Fruit fly (Drosophila melanogaster) Kc167 (cell line): ENCODE measurements around the gene CG46511.
"Not testable (repeated sequence)": the region's sequence is repeated elsewhere in the genome, so short reads cannot be mapped to it uniquely, and the experiment has no call there.

Source experiments
- Myc ChIP-seq: fragments of >200 bp; optimal IDR thresholded peaks from 2 replicates; lab custom pipeline; 2017; ENCODE audit warnings: missing external identifiers
- Sin3A ChIP-seq: fragments of >200 bp; optimal IDR thresholded peaks from 2 replicates; lab custom pipeline; 2018; ENCODE audit warnings: missing external identifiers
- h ChIP-seq: fragments of >200 bp; optimal IDR thresholded peaks from 3 replicates; lab custom pipeline; 2018; ENCODE audit warnings: missing external identifiers
- insv ChIP-seq: fragments of >200 bp; optimal IDR thresholded peaks from 3 replicates; lab custom pipeline; 2018; ENCODE audit warnings: missing external identifiers
- psq ChIP-seq: fragments of >200 bp; optimal IDR thresholded peaks from 2 replicates; lab custom pipeline; 2017; ENCODE audit warnings: missing external identifiers
- ttk ChIP-seq: sonication (Bioruptor generic); optimal IDR thresholded peaks from 2 replicates; lab custom pipeline; 2017; ENCODE audit warnings: missing external identifiers

Gene CG46511

dm6 chrX:22182193-22182592 is at the start of gene CG46511:
Gene CG46511 (plus strand): TSS chrX:22182493.
- TF ChIP-seq psq; ttk (lab: Kevin White, UChicago); insv (lab: Kevin White, UChicago): not testable (repeated sequence)

dm6 chrX:22142758-22143157 is 39.5 kb upstream of the CG46511 start, which contains the start of gene CG40813:
Gene CG40813 (plus strand): TSS chrX:22143058.
- not testable (repeated sequence) for TF ChIP-seq psq; insv (lab: Kevin White, UChicago); h

dm6 chrX:22147489-22147888 is 34.8 kb upstream of the CG46511 start, which contains the start of gene CG46504:
Gene CG46504 (plus strand): TSS chrX:22147789.
- TF ChIP-seq Myc (lab: Kevin White, UChicago); insv (lab: Kevin White, UChicago); psq: not testable (repeated sequence)

- not testable (repeated sequence) for TF ChIP-seq h; psq; Myc (lab: Kevin White, UChicago)
These were observed 29.8 kb upstream of the CG46511 start, which contains the start of gene CG46505 for dm6 chrX:22152542-22152941. Gene CG46505 (plus strand): TSS chrX:22152842.

dm6 chrX:22157587-22157986 is 24.7 kb upstream of the CG46511 start, which contains the start of gene CG46506:
Gene CG46506 (plus strand): TSS chrX:22157887.
- not testable (repeated sequence) for TF ChIP-seq psq; h; Myc (lab: Kevin White, UChicago)

dm6 chrX:22162623-22163022 is 19.7 kb upstream of the CG46511 start, which contains the start of gene CG46507:
Gene CG46507 (plus strand): TSS chrX:22162923.
- TF ChIP-seq ttk, insv, Myc (lab: Kevin White, UChicago): not testable (repeated sequence)

DNA sequence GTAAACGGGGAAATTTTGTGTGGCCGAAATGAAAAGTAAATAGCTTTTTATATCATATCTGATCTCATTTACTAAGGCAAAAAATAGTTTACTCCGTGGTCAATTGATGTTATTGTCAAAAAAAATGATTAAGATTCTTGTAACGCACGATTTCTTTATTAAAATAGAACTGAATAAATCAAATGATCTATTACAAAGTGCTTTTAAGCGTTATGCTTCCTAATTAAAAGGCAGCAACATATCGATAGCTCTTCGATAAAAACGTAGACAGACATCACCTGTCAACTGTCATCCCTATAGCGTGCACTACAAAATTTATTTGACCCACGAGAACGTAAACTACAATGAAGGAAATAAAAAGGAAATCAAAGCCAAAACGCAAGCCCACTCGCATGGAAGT is 14.9 kb upstream of the CG46511 start, which contains the start of gene CG46508:
Gene CG46508, plus strand, starts transcription at position 301 of the 400 bp plus-strand sequence.
- TF ChIP-seq insv, Sin3A, ttk (lab: Kevin White, UChicago): not testable (repeated sequence)

DNA sequence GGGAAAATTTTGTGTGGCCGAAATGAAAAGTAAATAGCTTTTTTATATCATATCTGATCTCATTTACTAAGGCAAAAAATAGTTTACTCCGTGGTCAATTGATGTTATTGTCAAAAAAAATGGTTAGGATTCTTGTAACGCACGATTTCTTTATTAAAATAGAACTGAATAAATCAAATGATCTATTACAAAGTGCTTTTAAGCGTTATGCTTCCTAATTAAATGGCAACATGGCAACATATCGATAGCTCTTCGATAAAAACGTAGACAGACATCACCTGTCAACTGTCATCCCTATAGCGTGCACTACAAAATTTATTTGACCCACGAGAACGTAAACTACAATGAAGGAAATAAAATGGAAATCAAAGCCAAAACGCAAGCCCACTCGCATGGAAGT is 10.0 kb upstream of the CG46511 start, which contains the start of gene CG46509:
Gene CG46509, plus strand, starts transcription at position 301 of the 400 bp plus-strand sequence.
- TF ChIP-seq h; Myc (lab: Kevin White, UChicago); insv (lab: Kevin White, UChicago): not testable (repeated sequence)

dm6 chrX:22177205-22177604 is 5.1 kb upstream of the CG46511 start, which contains the start of gene CG46510:
Gene CG46510 (plus strand): TSS chrX:22177505.
- TF ChIP-seq h; Sin3A (lab: Kevin White, UChicago); insv (lab: Kevin White, UChicago): not testable (repeated sequence)

- not testable (repeated sequence) for TF ChIP-seq Sin3A (lab: Kevin White, UChicago); h; insv (lab: Kevin White, UChicago)
These were observed 4.8 kb downstream of the CG46511 start, which contains the start of gene CG46512 for dm6 chrX:22187070-22187469. Gene CG46512 (plus strand): TSS chrX:22187370.

dm6 chrX:22191973-22192372 is 9.7 kb downstream of the CG46511 start, which contains the start of gene CG46513:
Gene CG46513 (plus strand): TSS chrX:22192273.
- not testable (repeated sequence) for TF ChIP-seq ttk (lab: Kevin White, UChicago); psq; insv (lab: Kevin White, UChicago)

dm6 chrX:22196874-22197273 is 14.6 kb downstream of the CG46511 start, which contains the start of gene CG46514:
Gene CG46514 (plus strand): TSS chrX:22197174.
- TF ChIP-seq insv (lab: Kevin White, UChicago); psq; h: not testable (repeated sequence)

dm6 chrX:22201883-22202282 is 19.6 kb downstream of the CG46511 start, which contains the start of gene CG46515:
Gene CG46515 (plus strand): TSS chrX:22202183.
- not testable (repeated sequence) for TF ChIP-seq h; insv (lab: Kevin White, UChicago); Myc (lab: Kevin White, UChicago)

DNA sequence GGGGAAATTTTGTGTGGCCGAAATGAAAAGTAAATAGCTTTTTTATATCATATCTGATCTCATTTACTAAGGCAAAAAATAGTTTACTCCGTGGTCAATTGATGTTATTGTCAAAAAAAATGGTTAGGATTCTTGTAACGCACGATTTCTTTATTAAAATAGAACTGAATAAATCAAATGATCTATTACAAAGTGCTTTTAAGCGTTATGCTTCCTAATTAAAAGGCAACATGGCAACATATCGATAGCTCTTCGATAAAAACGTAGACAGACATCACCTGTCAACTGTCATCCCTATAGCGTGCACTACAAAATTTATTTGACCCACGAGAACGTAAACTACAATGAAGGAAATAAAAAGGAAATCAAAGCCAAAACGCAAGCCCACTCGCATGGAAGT is 29.7 kb downstream of the CG46511 start, which contains the start of gene CG46516:
Gene CG46516, plus strand, starts transcription at position 301 of the 400 bp plus-strand sequence.
- not testable (repeated sequence) for TF ChIP-seq insv (lab: Kevin White, UChicago); Sin3A (lab: Kevin White, UChicago); h
